Worm (Caenorhabditis elegans) whole organism, L4/young adult: ENCODE measurements around the gene str-63.

Source experiments
- W03F9.2 ChIP-seq: fragments of 150-350 bp; optimal IDR thresholded peaks from 2 replicates; lab custom pipeline; 2014; ENCODE audit warnings: missing biosample characterization, missing genetic modification characterization
- dao-5 ChIP-seq: sonication (generic microtip); optimal IDR thresholded peaks from 2 replicates; lab custom pipeline; 2016; ENCODE audit warnings: missing genotype, missing genetic modification characterization, moderate library complexity, missing compliant biosample characterization
- him-1 ChIP-seq: sonication (generic microtip); optimal IDR thresholded peaks from 2 replicates; lab custom pipeline; 2016; ENCODE audit warnings: missing genotype, missing genetic modification reagents, missing genetic modification characterization, missing compliant biosample characterization

ce11 chrV:3346434-3347019 lies 4.8 kb upstream of the str-63 start, which contains the start of gene fbxa-65:
- TF ChIP-seq him-1 (tag; lab: Kevin White, UChicago) (no peak), dao-5 (tag; lab: Kevin White, UChicago) (no peak), W03F9.2 (tag; lab: Kevin White, UChicago) (no peak)
